Fruit fly (Drosophila melanogaster) Kc167 (cell line): ENCODE measurements around the gene CAH16.

Experiments
- Sin3A ChIP-seq: fragments of >200 bp; optimal IDR thresholded peaks from 2 replicates; lab custom pipeline; 2018; ENCODE audit warnings: missing external identifiers
- psq ChIP-seq: fragments of >200 bp; optimal IDR thresholded peaks from 2 replicates; lab custom pipeline; 2017; ENCODE audit warnings: missing external identifiers

DNA sequence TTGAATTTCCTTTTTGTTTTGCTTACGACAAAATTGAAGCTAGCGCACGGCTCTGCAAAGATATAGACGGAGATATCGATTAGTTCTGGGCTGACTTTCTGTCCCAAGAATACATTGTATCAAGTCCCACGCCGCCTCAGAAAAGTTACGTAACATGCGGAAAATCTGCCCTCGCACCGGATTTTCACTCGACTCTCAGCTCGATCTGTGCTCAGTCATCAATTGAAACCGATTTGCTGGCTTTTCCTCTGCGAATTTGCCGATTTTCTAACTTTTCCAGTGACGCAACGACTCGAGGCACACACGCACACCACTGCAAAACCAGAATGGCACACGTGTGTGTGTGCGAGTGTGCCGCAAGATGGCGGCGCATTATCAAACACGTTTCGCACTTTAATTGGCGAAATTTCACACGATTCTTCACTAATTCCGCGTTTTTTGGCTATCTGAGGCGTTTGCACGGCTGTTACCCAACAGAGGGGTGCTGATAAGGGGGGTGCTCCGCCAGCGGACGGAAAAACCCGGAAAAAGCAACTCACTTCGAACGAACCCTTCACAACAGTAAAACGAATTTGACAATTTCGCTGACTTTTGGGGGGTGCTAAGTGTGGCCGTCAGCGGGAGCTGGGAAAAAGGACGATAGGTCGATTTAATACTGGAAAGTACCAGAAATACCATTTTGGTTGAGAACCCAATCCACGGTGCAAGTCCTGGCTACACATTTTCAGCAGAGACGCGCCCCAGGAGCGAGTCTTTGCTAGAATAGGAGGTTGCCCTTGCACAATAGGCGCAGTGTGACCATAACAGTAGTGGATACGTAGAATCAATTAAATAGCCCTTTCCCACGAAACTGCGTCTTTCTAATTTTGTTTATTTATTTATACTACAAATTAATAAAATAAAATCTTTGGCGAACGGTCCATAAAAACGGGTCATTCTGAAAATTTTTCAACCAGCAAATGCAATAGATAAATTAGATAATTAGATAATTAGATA lies 40.8 kb upstream of the CAH16 start, which contains the start of gene ATPsynC:
- TF ChIP-seq Sin3A (no peak), psq (lab: Kevin White, UChicago) (no peak)
